Fruit fly (Drosophila melanogaster): ENCODE data around the gene Rtel1.

Gene Rtel1

dm6 chrX:5705899-5706312 is 41.6 kb upstream of the Rtel1 start (continued):
- TF ChIP-seq so (GFP tag; IDR thresholded peaks at IDR 0.05) (peak; percentile 92), CG17912 (GFP tag; optimal IDR thresholded peaks at IDR 0.05) (no peak), CG15514 (GFP tag; optimal IDR thresholded peaks at IDR 0.05) (peak; percentile 85), CG4820 (GFP tag; optimal IDR thresholded peaks at IDR 0.05) (peak; percentile 84), CG2199 (GFP tag; IDR thresholded peaks at IDR 0.05) (no peak), ind (GFP tag; optimal IDR thresholded peaks at IDR 0.05) (peak; percentile 84), lbe (GFP tag; optimal IDR thresholded peaks at IDR 0.05) (no peak), lola (GFP tag; optimal IDR thresholded peaks at IDR 0.05) (no peak), CG11560 (tag; IDR thresholded peaks at IDR 0.05) (peak; percentile 79; the same call in 2 of the 3 replicates), Lpt (GFP tag; optimal IDR thresholded peaks at IDR 0.05) (no peak), CG1832 (GFP tag; optimal IDR thresholded peaks at IDR 0.05) (no peak), Lim3 (GFP tag; IDR thresholded peaks at IDR 0.05) (peak; percentile 57; the same call in 1 of the 2 replicates), dmrt99B (tag; optimal IDR thresholded peaks at IDR 0.05) (peak; percentile 89), CG3163 (GFP tag; optimal IDR thresholded peaks at IDR 0.05) (no peak), chn (GFP tag; optimal IDR thresholded peaks at IDR 0.05) (peak; percentile 22), Mrtf (GFP tag; IDR thresholded peaks at IDR 0.05) (peak; percentile 86), cwo (GFP tag; optimal IDR thresholded peaks at IDR 0.05) (peak; percentile 89), ro (GFP tag; IDR thresholded peaks at IDR 0.05) (peak; percentile 80), cg (GFP tag; optimal IDR thresholded peaks at IDR 0.05) (no peak), caup (GFP tag; optimal IDR thresholded peaks at IDR 0.05; ENCODE audit: severe bottlenecking) (peak; percentile 87), CG15073 (GFP tag; optimal IDR thresholded peaks at IDR 0.05) (no peak), seq (GFP tag; IDR thresholded peaks at IDR 0.05) (peak; percentile 79), CG6689 (GFP tag; IDR thresholded peaks at IDR 0.05) (peak; percentile 93), CG15269 (tag; optimal IDR thresholded peaks at IDR 0.05) (peak; percentile 84), Pdp1 (GFP tag; optimal IDR thresholded peaks at IDR 0.05) (peak; percentile 85 to 90), D19A (tag; optimal IDR thresholded peaks at IDR 0.05) (peak; percentile 72), GATAe (GFP tag; conservative IDR thresholded peaks at IDR 0.05) (peak; percentile 64; the same call in 1 of the 2 replicates), psq (GFP tag; optimal IDR thresholded peaks at IDR 0.05) (no peak), kah (GFP tag; optimal IDR thresholded peaks at IDR 0.05) (peak; percentile 73), ara (GFP tag; IDR thresholded peaks at IDR 0.05) (peak; percentile 85), CG4282 (GFP tag; optimal IDR thresholded peaks at IDR 0.05) (no peak), pan (optimal IDR thresholded peaks at IDR 0.05) (no peak), pan (GFP tag; optimal IDR thresholded peaks at IDR 0.05 in 1 of 2, IDR thresholded peaks at IDR 0.05 in 1 of 2) (peak in 1 of 2 experiments; percentile 95), CG13287 (GFP tag; IDR thresholded peaks at IDR 0.05; ENCODE audit: partially characterized antibody) (no peak; the same call in 1 of the 2 replicates), scrt (GFP tag; optimal IDR thresholded peaks at IDR 0.05) (peak; percentile 80), CG8944 (GFP tag; optimal IDR thresholded peaks at IDR 0.05) (peak; percentile 44), crc (GFP tag; optimal IDR thresholded peaks at IDR 0.05) (peak; percentile 37), Dek (tag; optimal IDR thresholded peaks at IDR 0.05) (peak; percentile 85), Rx (GFP tag; IDR thresholded peaks at IDR 0.05) (peak; percentile 85), sna (GFP tag; IDR thresholded peaks at IDR 0.05; ENCODE audit: partially characterized antibody) (no peak), CG7839 (tag; optimal IDR thresholded peaks at IDR 0.05) (peak; percentile 90), Dfd (GFP tag; optimal IDR thresholded peaks at IDR 0.05) (no peak), disco-r (GFP tag; optimal IDR thresholded peaks at IDR 0.05) (peak; percentile 30), lov (optimal IDR thresholded peaks at IDR 0.05) (no peak), lov (GFP tag; IDR thresholded peaks at IDR 0.05) (peak; percentile 81; the same call in 2 of the 3 replicates), Nf-YC (tag; optimal IDR thresholded peaks at IDR 0.05) (peak; percentile 75), Side (GFP tag; optimal IDR thresholded peaks at IDR 0.05) (peak; percentile 53), CG32767 (GFP tag; IDR thresholded peaks at IDR 0.05) (peak; percentile 84), gro (GFP tag; optimal IDR thresholded peaks at IDR 0.05) (peak; percentile 81), HLHmδ (GFP tag; optimal IDR thresholded peaks at IDR 0.05) (no peak), Scr (GFP tag; IDR thresholded peaks at IDR 0.05; ENCODE audit: partially characterized antibody) (no peak)

Measured in whole organism, embryonic.